Fruit fly (Drosophila melanogaster) whole organism, embryonic: Measurements from ENCODE around the gene CG5359.

ENCODE experiments used
- Asciz ChIP-seq: fragments of 200-800 bp; sonication (Bioruptor generic); optimal IDR thresholded peaks from 2 replicates; lab custom pipeline; 2017; ENCODE audit warnings: missing biosample characterization, mild to moderate bottlenecking, missing genetic modification characterization, missing genetic modification reagents
- Bdp1 ChIP-seq: fragments of 200-800 bp; sonication (Bioruptor generic); optimal IDR thresholded peaks from 3 replicates; lab custom pipeline; 2016; ENCODE audit warnings: missing biosample characterization, missing genetic modification characterization
- CG10321 ChIP-seq: fragments of 200-800 bp; sonication (Bioruptor generic); IDR thresholded peaks from 2 replicates; pipeline ENCODE4 v1.3.6; 2022; ENCODE audit warnings: missing biosample characterization, missing genetic modification characterization
- CG10979 ChIP-seq: fragments of 200-800 bp; sonication (Bioruptor generic); optimal IDR thresholded peaks from 2 replicates; lab custom pipeline; 2018; ENCODE audit warnings: missing biosample characterization, mild to moderate bottlenecking, missing genetic modification characterization, moderate library complexity
- CG12299 ChIP-seq: fragments of 200-800 bp; sonication (Bioruptor generic); optimal IDR thresholded peaks from 2 replicates; lab custom pipeline; 2018; ENCODE audit warnings: missing biosample characterization, mild to moderate bottlenecking, missing genetic modification characterization
- CG13624 ChIP-seq: fragments of 200-800 bp; sonication (Bioruptor generic); optimal IDR thresholded peaks from 2 replicates; lab custom pipeline; 2016; ENCODE audit warnings: missing biosample characterization, missing genetic modification characterization
- CG14667 ChIP-seq: fragments of 200-800 bp; sonication (Bioruptor generic); IDR thresholded peaks from 2 replicates; pipeline ENCODE4 v1.3.6; 2022; ENCODE audit warnings: missing biosample characterization, missing genetic modification characterization
- CG17328 ChIP-seq: fragments of 200-800 bp; sonication (Bioruptor generic); IDR thresholded peaks from 2 replicates; pipeline ENCODE4 v1.3.6; 2022; ENCODE audit warnings: missing biosample characterization, missing genetic modification characterization
- CG2199 ChIP-seq: fragments of 200-800 bp; sonication (Bioruptor generic); IDR thresholded peaks from 3 replicates; pipeline ENCODE4 v1.3.6; 2022; ENCODE audit warnings: missing biosample characterization, missing genetic modification characterization
- CG3281 ChIP-seq: fragments of 200-800 bp; sonication (Bioruptor generic); optimal IDR thresholded peaks from 3 replicates; lab custom pipeline; 2017; ENCODE audit warnings: missing biosample characterization, mild to moderate bottlenecking, missing genetic modification characterization
- CG33213 ChIP-seq: fragments of 200-800 bp; sonication (Bioruptor generic); optimal IDR thresholded peaks from 3 replicates; lab custom pipeline; 2016; ENCODE audit warnings: missing biosample characterization, missing genetic modification characterization
- CG34422 ChIP-seq: fragments of 200-800 bp; sonication (Bioruptor generic); IDR thresholded peaks from 3 replicates; pipeline ENCODE4 v1.3.6; 2022; ENCODE audit warnings: missing biosample characterization, missing genetic modification characterization
- CG4328 ChIP-seq: fragments of 200-800 bp; sonication (Bioruptor generic); optimal IDR thresholded peaks from 3 replicates; lab custom pipeline; 2017; ENCODE audit warnings: missing biosample characterization, missing genetic modification reagents, missing genetic modification characterization
- CG4617 ChIP-seq: fragments of 200-800 bp; sonication (Bioruptor generic); optimal IDR thresholded peaks from 3 replicates; lab custom pipeline; 2016; ENCODE audit warnings: missing biosample characterization, missing genetic modification characterization, borderline replicate concordance
- CG8359 ChIP-seq: fragments of 200-800 bp; sonication (Bioruptor generic); optimal IDR thresholded peaks from 2 replicates; lab custom pipeline; 2017; ENCODE audit warnings: missing biosample characterization, mild to moderate bottlenecking, missing genetic modification characterization, borderline replicate concordance
- CHES-1-like ChIP-seq: fragments of 200-800 bp; sonication (Bioruptor generic); optimal IDR thresholded peaks from 2 replicates; lab custom pipeline; 2016; ENCODE audit warnings: missing biosample characterization, missing genetic modification characterization
- D19B ChIP-seq: fragments of 200-800 bp; sonication (Bioruptor generic); optimal IDR thresholded peaks from 2 replicates; lab custom pipeline; 2017; ENCODE audit warnings: missing biosample characterization, mild to moderate bottlenecking, missing genetic modification characterization
- Dp ChIP-seq: fragments of 200-800 bp; sonication (Bioruptor generic); optimal IDR thresholded peaks from 2 replicates; lab custom pipeline; 2018; ENCODE audit warnings: missing biosample characterization, mild to moderate bottlenecking, missing genetic modification characterization, moderate library complexity
- Dref ChIP-seq: fragments of 200-800 bp; sonication (Bioruptor generic); IDR thresholded peaks from 2 replicates; pipeline ENCODE4 v1.3.6; 2022; ENCODE audit warnings: missing biosample characterization, missing genetic modification characterization
- HLHmδ ChIP-seq: fragments of 200-800 bp; sonication (Bioruptor generic); optimal IDR thresholded peaks from 2 replicates; lab custom pipeline; 2018; ENCODE audit warnings: missing biosample characterization, mild to moderate bottlenecking, missing genetic modification characterization, moderate library complexity
- Hey ChIP-seq: fragments of 200-800 bp; sonication (Bioruptor generic); optimal IDR thresholded peaks from 3 replicates; lab custom pipeline; 2018; ENCODE audit warnings: missing biosample characterization, mild to moderate bottlenecking, missing genetic modification characterization
- MBD-R2 ChIP-seq: fragments of 200-800 bp; sonication (Bioruptor generic); IDR thresholded peaks from 2 replicates; pipeline ENCODE4 v1.3.6; 2022; ENCODE audit warnings: missing biosample characterization, missing genetic modification characterization
- MESR4 ChIP-seq: fragments of 200-800 bp; sonication (Bioruptor generic); optimal IDR thresholded peaks from 2 replicates; lab custom pipeline; 2018; ENCODE audit warnings: missing biosample characterization, mild to moderate bottlenecking, missing genetic modification characterization, moderate library complexity
- MTF-1 ChIP-seq: fragments of 200-800 bp; sonication (Bioruptor generic); optimal IDR thresholded peaks from 2 replicates; lab custom pipeline; 2018; ENCODE audit warnings: missing biosample characterization, mild to moderate bottlenecking, missing genetic modification characterization, borderline replicate concordance
- Scr ChIP-seq: fragments of 200-800 bp; sonication (Bioruptor generic); IDR thresholded peaks from 2 replicates; pipeline ENCODE4 v1.3.6; 2022; ENCODE audit warnings: missing biosample characterization, missing genetic modification characterization; ENCODE audit not compliant: partially characterized antibody
- Sox100B ChIP-seq: fragments of 200-800 bp; sonication (Bioruptor generic); optimal IDR thresholded peaks from 3 replicates; lab custom pipeline; 2018; ENCODE audit warnings: missing biosample characterization, mild to moderate bottlenecking, missing genetic modification characterization
- Taf1 ChIP-seq: fragments of 200-800 bp; sonication (Bioruptor generic); IDR thresholded peaks from 2 replicates; pipeline ENCODE4 v1.3.6; 2022; ENCODE audit warnings: missing biosample characterization, missing genetic modification characterization
- ab ChIP-seq: fragments of 200-800 bp; sonication (Bioruptor generic); optimal IDR thresholded peaks from 2 replicates; lab custom pipeline; 2016; ENCODE audit warnings: missing biosample characterization, missing genetic modification characterization
- amos ChIP-seq: fragments of 200-800 bp; sonication (Bioruptor generic); IDR thresholded peaks from 2 replicates; pipeline ENCODE4 v1.3.6; 2022; ENCODE audit warnings: missing biosample characterization, missing genetic modification characterization; ENCODE audit not compliant: partially characterized antibody
- bowl ChIP-seq: fragments of 200-800 bp; sonication (Bioruptor generic); IDR thresholded peaks from 2 replicates; pipeline ENCODE4 v1.3.6; 2022; ENCODE audit warnings: missing biosample characterization, missing genetic modification characterization
- br ChIP-seq: fragments of >200 bp; optimal IDR thresholded peaks from 2 replicates; lab custom pipeline; 2017
- chm ChIP-seq: fragments of 200-800 bp; sonication (Bioruptor generic); IDR thresholded peaks from 2 replicates; pipeline ENCODE4 v1.3.6; 2022; ENCODE audit warnings: missing biosample characterization, missing genetic modification characterization
- chn ChIP-seq: fragments of 200-800 bp; sonication (Bioruptor generic); optimal IDR thresholded peaks from 2 replicates; lab custom pipeline; 2016; ENCODE audit warnings: missing biosample characterization, missing genetic modification characterization
- dati ChIP-seq: fragments of 200-800 bp; sonication (Bioruptor generic); IDR thresholded peaks from 2 replicates; pipeline ENCODE4 v1.3.6; 2022; ENCODE audit warnings: missing biosample characterization, missing genetic modification characterization
- eyg ChIP-seq: fragments of 200-800 bp; sonication (Bioruptor generic); optimal IDR thresholded peaks from 3 replicates; lab custom pipeline; 2016; ENCODE audit warnings: missing biosample characterization, missing genetic modification characterization
- fd102C ChIP-seq: fragments of 200-800 bp; sonication (Bioruptor generic); optimal IDR thresholded peaks from 2 replicates; lab custom pipeline; 2018; ENCODE audit warnings: missing biosample characterization, mild to moderate bottlenecking, missing genetic modification characterization, moderate library complexity
- fru ChIP-seq: fragments of >200 bp; optimal IDR thresholded peaks from 2 replicates; lab custom pipeline; 2017
- gem ChIP-seq: fragments of 200-800 bp; sonication (Bioruptor generic); optimal IDR thresholded peaks from 2 replicates; lab custom pipeline; 2019; ENCODE audit warnings: missing biosample characterization, mild to moderate bottlenecking, missing genetic modification characterization, moderate library complexity
- lov ChIP-seq, 2 experiments: fragments of 200-800 bp in 1 of 2; fragments of >200 bp in 1 of 2; sonication (Bioruptor generic) in 1 of 2; IDR thresholded peaks in 1 of 2; optimal IDR thresholded peaks in 1 of 2; 2 replicates in 1 of 2; 3 replicates in 1 of 2; pipeline versions ENCODE4 v1.3.6 to Lab custom; 2017 to 2022; ENCODE audit warnings: missing biosample characterization in 1 of 2, missing genetic modification characterization in 1 of 2
- luna ChIP-seq: fragments of 200-800 bp; sonication (Bioruptor generic); optimal IDR thresholded peaks from 2 replicates; lab custom pipeline; 2016; ENCODE audit warnings: missing biosample characterization, missing genetic modification characterization
- nau ChIP-seq: fragments of 200-800 bp; sonication (Bioruptor generic); optimal IDR thresholded peaks from 3 replicates; lab custom pipeline; 2017; ENCODE audit warnings: missing biosample characterization, mild to moderate bottlenecking, missing genetic modification characterization, missing genetic modification reagents
- nerfin-2 ChIP-seq: fragments of 200-800 bp; sonication (Bioruptor generic); IDR thresholded peaks from 2 replicates; pipeline ENCODE4 v1.3.6; 2022; ENCODE audit warnings: missing biosample characterization, missing genetic modification characterization; ENCODE audit not compliant: partially characterized antibody
- org-1 ChIP-seq: fragments of 200-800 bp; sonication (Bioruptor generic); optimal IDR thresholded peaks from 2 replicates; lab custom pipeline; 2017; ENCODE audit warnings: missing biosample characterization, missing genetic modification characterization
- prd ChIP-seq, 3 experiments: fragments of >200 bp in 2 of 3; fragments of 200-800 bp in 1 of 3; sonication (Bioruptor generic) in 1 of 3; optimal IDR thresholded peaks in 2 of 3; IDR thresholded peaks in 1 of 3; 2 replicates in 2 of 3; 3 replicates in 1 of 3; pipeline versions ENCODE4 v1.3.6 to Lab custom; 2017 to 2022; ENCODE audit warnings: missing biosample characterization in 1 of 3, missing genetic modification characterization in 1 of 3
- run ChIP-seq: fragments of 200-800 bp; sonication (Bioruptor generic); optimal IDR thresholded peaks from 3 replicates; lab custom pipeline; 2018; ENCODE audit warnings: missing biosample characterization, mild to moderate bottlenecking, missing genetic modification characterization
- sna ChIP-seq: fragments of 200-800 bp; sonication (Bioruptor generic); IDR thresholded peaks from 2 replicates; pipeline ENCODE4 v1.3.6; 2022; ENCODE audit warnings: missing biosample characterization, missing genetic modification characterization; ENCODE audit not compliant: partially characterized antibody
- toy ChIP-seq: fragments of 200-800 bp; sonication (Bioruptor generic); IDR thresholded peaks from 2 replicates; pipeline ENCODE4 v1.3.6; 2022; ENCODE audit warnings: missing biosample characterization, missing genetic modification characterization
- trem ChIP-seq: fragments of 200-800 bp; optimal IDR thresholded peaks from 3 replicates; lab custom pipeline; 2019; ENCODE audit warnings: missing biosample characterization, mild to moderate bottlenecking, missing genetic modification characterization, moderate library complexity
- unpg ChIP-seq: fragments of 200-800 bp; sonication (Bioruptor generic); optimal IDR thresholded peaks from 3 replicates; lab custom pipeline; 2018; ENCODE audit warnings: missing biosample characterization, mild to moderate bottlenecking, missing genetic modification characterization, moderate library complexity
- wek ChIP-seq: fragments of 200-800 bp; sonication (Bioruptor generic); optimal IDR thresholded peaks from 3 replicates; lab custom pipeline; 2018; ENCODE audit warnings: missing biosample characterization, mild to moderate bottlenecking, missing genetic modification characterization, moderate library complexity

The CG5359 gene

dm6 chr3R:10001174-10001789 is at the start of gene CG5359 (continued):
- TF ChIP-seq Dref (peak; percentile 46), CG14667 (GFP tag; lab: Robert Waterston, UW) (no peak), nerfin-2 (GFP tag; lab: Robert Waterston, UW) (no peak), Dp (peak; percentile 93), wek (GFP tag; lab: Kevin White, UChicago) (no peak), MESR4 (GFP tag; lab: Kevin White, UChicago) (peak; percentile 21), CG12299 (no peak), run (tag; lab: Kevin White, UChicago) (no peak), unpg (GFP tag; lab: Kevin White, UChicago) (no peak), Taf1 (GFP tag; lab: Robert Waterston, UW) (no peak), CG33213 (GFP tag; lab: Kevin White, UChicago) (no peak), D19B (GFP tag; lab: Kevin White, UChicago) (no peak), org-1 (GFP tag; lab: Kevin White, UChicago) (no peak), dati (no peak), luna (GFP tag; lab: Kevin White, UChicago) (no peak), CHES-1-like (GFP tag; lab: Kevin White, UChicago) (peak; percentile 56), MBD-R2 (GFP tag; lab: Robert Waterston, UW) (peak; percentile 84), Scr (GFP tag; lab: Robert Waterston, UW) (peak; percentile 44), bowl (GFP tag; lab: Robert Waterston, UW) (no peak), Bdp1 (GFP tag; lab: Kevin White, UChicago) (no peak), Hey (tag; lab: Kevin White, UChicago) (no peak), eyg (no peak), Asciz (GFP tag; lab: Kevin White, UChicago) (no peak), CG8359 (GFP tag; lab: Kevin White, UChicago) (no peak), MTF-1 (no peak), HLHmδ (GFP tag; lab: Kevin White, UChicago) (no peak), chm (GFP tag; lab: Robert Waterston, UW) (0 out of 2 replicates have a peak, but pooled peaks have one; percentile 10), gem (no peak), Sox100B (no peak), chn (GFP tag; lab: Kevin White, UChicago) (no peak), amos (peak; percentile 49; the same call in 1 of the 2 replicates), CG34422 (peak; percentile 63; the same call in 1 of the 3 replicates), CG4328 (GFP tag; lab: Kevin White, UChicago) (no peak), nau (GFP tag; lab: Kevin White, UChicago) (no peak), toy (GFP tag; lab: Robert Waterston, UW) (no peak), CG13624 (GFP tag; lab: Kevin White, UChicago) (no peak), ab (GFP tag; lab: Kevin White, UChicago) (no peak), CG17328 (GFP tag; lab: Robert Waterston, UW) (no peak), CG3281 (GFP tag; lab: Kevin White, UChicago) (no peak)

DNA sequence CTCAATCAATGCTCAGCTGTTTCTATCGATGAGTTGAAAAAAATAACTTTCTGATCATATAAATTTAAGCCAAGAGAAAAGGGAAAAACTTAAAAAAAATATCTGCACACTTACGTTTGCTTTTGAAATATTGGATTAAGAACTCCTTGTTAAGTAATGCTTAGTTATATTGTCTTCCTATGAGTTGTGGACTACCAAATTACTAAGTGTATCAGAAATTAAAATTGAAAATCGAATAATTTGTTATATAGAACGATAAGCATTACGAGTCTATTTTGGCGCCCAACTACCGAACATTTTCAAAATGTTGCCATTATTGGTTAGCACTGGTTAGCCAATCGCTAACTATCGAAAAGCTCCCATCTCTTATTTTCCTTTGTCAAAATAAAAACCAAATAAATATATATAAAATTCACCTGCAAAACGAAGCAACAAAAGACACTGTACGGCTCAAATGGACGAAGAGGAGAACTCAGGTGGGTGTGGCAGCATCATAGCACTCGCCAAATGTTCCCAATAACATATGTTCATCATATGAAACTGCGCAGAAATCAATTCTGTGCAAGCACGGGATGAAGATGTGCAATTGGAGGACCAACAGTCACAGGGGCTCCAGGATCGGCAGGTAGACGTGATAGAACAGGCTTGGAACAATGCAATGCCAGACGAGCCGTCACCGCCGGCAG is 47.9 kb upstream of the CG5359 start, which contains the start of gene ohgt:
ohgt (plus strand) TSS at position 358 of the 686 bp plus-strand sequence.
- TF ChIP-seq CG3281 (GFP tag; lab: Kevin White, UChicago): peak; percentile 32
- no peak for TF ChIP-seq fru (lab: Kevin White, UChicago)
- TF ChIP-seq sna (GFP tag; lab: Robert Waterston, UW): no peak
- TF ChIP-seq CG10321: no peak
- no peak for TF ChIP-seq br
- TF ChIP-seq CG4617 (GFP tag; lab: Kevin White, UChicago): peak; percentile 63
- TF ChIP-seq trem (tag; lab: Kevin White, UChicago): peak; percentile 28
- TF ChIP-seq CG10979 (tag; lab: Kevin White, UChicago): no peak
- TF ChIP-seq CG2199 (GFP tag; lab: Robert Waterston, UW): no peak
- no peak for TF ChIP-seq fd102C (GFP tag; lab: Kevin White, UChicago)
- no peak for TF ChIP-seq prd (optimal IDR thresholded peaks at IDR 0.05; lab: Kevin White, UChicago)
- no peak for TF ChIP-seq prd (GFP tag; IDR thresholded peaks at IDR 0.05; lab: Robert Waterston, UW)
- no peak for TF ChIP-seq lov (optimal IDR thresholded peaks at IDR 0.05; lab: Kevin White, UChicago)
- no peak for TF ChIP-seq lov (GFP tag; IDR thresholded peaks at IDR 0.05; lab: Robert Waterston, UW)
- TF ChIP-seq Sox100B: no peak
